Worm (Caenorhabditis elegans) whole organism, L4 larva: ENCODE results near the gene rps-29.

Experiments
- R02D3.7 ChIP-seq: fragments of 150-350 bp; sonication (generic microtip); optimal IDR thresholded peaks from 3 replicates; lab custom pipeline; 2014; ENCODE audit warnings: missing biosample characterization, missing genetic modification characterization
- ZK337.2 ChIP-seq: fragments of 200-800 bp; sonication (Bioruptor generic); IDR thresholded peaks from 2 replicates; pipeline ENCODE4 v1.3.6; 2022; ENCODE audit warnings: missing genetic modification reagents, missing genetic modification characterization, missing compliant biosample characterization
- daf-8 ChIP-seq: fragments of 200-800 bp; sonication (Bioruptor generic); IDR thresholded peaks from 2 replicates; pipeline ENCODE4 v1.3.6; 2022; ENCODE audit warnings: missing genetic modification characterization, missing compliant biosample characterization
- fkh-10 ChIP-seq: fragments of 150-350 bp; optimal IDR thresholded peaks from 2 replicates; lab custom pipeline; 2014; ENCODE audit warnings: missing biosample characterization, missing genetic modification reagents, missing genetic modification characterization
- gei-8 ChIP-seq: fragments of 200-800 bp; sonication (Bioruptor generic); optimal IDR thresholded peaks from 2 replicates; lab custom pipeline; 2018; ENCODE audit warnings: mild to moderate bottlenecking, missing genetic modification characterization, missing compliant biosample characterization
- hlh-30 ChIP-seq: sonication (generic microtip); optimal IDR thresholded peaks from 2 replicates; lab custom pipeline; 2017; ENCODE audit warnings: antibody characterized with exemption, mild to moderate bottlenecking, missing genetic modification characterization, missing compliant biosample characterization; ENCODE audit not compliant: insufficient read depth
- jun-1 ChIP-seq: fragments of 150-350 bp; optimal IDR thresholded peaks from 2 replicates; lab custom pipeline; 2014; ENCODE audit warnings: missing biosample characterization, missing genetic modification reagents, missing genetic modification characterization
- pqm-1 ChIP-seq: sonication (generic microtip); optimal IDR thresholded peaks from 2 replicates; lab custom pipeline; 2017; ENCODE audit warnings: missing biosample characterization, missing genetic modification characterization
- snpc-4 ChIP-seq: fragments of 150-350 bp; optimal IDR thresholded peaks from 2 replicates; lab custom pipeline; 2014; ENCODE audit warnings: missing biosample characterization, missing genetic modification characterization
- unc-130 ChIP-seq: sonication (generic microtip); optimal IDR thresholded peaks from 2 replicates; lab custom pipeline; 2016; ENCODE audit warnings: missing genetic modification reagents, missing genetic modification characterization, missing compliant biosample characterization
- unc-39 ChIP-seq: sonication (generic microtip); optimal IDR thresholded peaks from 2 replicates; lab custom pipeline; 2017; ENCODE audit warnings: missing biosample characterization, missing genetic modification characterization
- zag-1 ChIP-seq: fragments of 150-350 bp; optimal IDR thresholded peaks from 2 replicates; lab custom pipeline; 2014; ENCODE audit warnings: missing biosample characterization, missing genetic modification characterization

DNA sequence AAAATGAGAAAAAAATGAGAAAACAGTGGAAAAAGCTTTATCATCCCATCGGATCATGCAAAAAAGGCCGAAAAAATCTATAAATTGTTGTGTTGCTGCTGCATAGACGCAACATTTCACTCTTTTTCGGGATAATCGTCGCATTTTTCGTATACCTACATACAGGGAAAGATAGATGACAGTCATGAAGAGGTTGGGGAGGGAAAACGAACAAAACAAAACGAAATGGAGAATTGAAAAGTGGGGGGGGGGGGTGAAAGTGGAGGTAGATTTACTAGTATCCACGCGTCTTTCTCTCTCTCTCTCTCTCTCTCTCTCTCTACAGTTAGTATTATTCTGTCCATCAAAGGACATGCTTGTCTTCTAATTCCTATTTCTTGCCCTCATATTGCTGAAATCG is 49.6 kb upstream of the rps-29 start:
- TF ChIP-seq jun-1 (tag; lab: Kevin White, UChicago): no peak
- TF ChIP-seq hlh-30: no peak
- TF ChIP-seq ZK337.2: no peak
- no peak for TF ChIP-seq R02D3.7 (tag; lab: Kevin White, UChicago)
- no peak for TF ChIP-seq fkh-10 (GFP tag; lab: Kevin White, UChicago)
- TF ChIP-seq daf-8: no peak
- TF ChIP-seq unc-130: no peak
- TF ChIP-seq zag-1 (tag; lab: Kevin White, UChicago): no peak
- no peak for TF ChIP-seq gei-8 (GFP tag; lab: Kevin White, UChicago)
- no peak for TF ChIP-seq snpc-4 (tag; lab: Kevin White, UChicago)
- no peak for TF ChIP-seq unc-39 (tag; lab: Kevin White, UChicago)
- no peak for TF ChIP-seq pqm-1
